Worm (Caenorhabditis elegans) whole organism, midembryonic: ENCODE results near the gene T06C10.3.

ENCODE experiments used
- T22C8.4 ChIP-seq: fragments of 200-800 bp; sonication (Bioruptor generic); IDR thresholded peaks from 2 replicates; pipeline ENCODE4 v1.3.6; 2022; ENCODE audit warnings: missing genetic modification characterization, missing compliant biosample characterization
- cog-1 ChIP-seq: sonication (generic microtip); optimal IDR thresholded peaks from 2 replicates; lab custom pipeline; 2016; ENCODE audit warnings: missing genetic modification characterization, missing compliant biosample characterization
- flt-1 ChIP-seq: fragments of 200-800 bp; sonication (Bioruptor generic); IDR thresholded peaks from 2 replicates; pipeline ENCODE4 v1.3.6; 2022; ENCODE audit warnings: missing genetic modification characterization, missing compliant biosample characterization

DNA sequence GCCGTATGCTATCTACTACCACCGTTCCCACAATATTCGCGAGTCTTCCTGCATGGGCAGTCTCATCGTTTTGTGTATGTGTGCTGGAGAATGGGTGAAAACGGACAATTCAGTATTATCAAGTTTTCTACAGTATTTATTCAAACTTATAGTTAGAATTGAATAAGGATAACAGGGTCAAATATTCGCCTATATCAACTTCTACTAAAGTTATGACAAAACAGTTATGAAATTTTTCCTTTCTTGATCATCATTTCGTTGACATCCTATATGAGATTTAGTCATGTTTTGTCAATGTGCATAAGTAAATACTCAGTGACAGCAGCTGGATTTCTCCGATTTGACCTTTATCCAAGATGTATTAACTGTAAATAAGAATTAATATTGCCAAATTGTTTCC lies 19.3 kb upstream of the T06C10.3 start:
- TF ChIP-seq T22C8.4 (GFP tag; lab: Robert Waterston, UW) (no peak), flt-1 (GFP tag; lab: Robert Waterston, UW) (no peak), cog-1 (no peak)
